Fruit fly (Drosophila melanogaster) whole organism: ENCODE data around the gene WASp.

ENCODE experiments used
- CG8478 ChIP-seq: fragments of >200 bp; optimal IDR thresholded peaks from 2 replicates; lab custom pipeline; 2018; ENCODE audit warnings: inconsistent platforms
- Dll ChIP-seq: fragments of >200 bp; optimal IDR thresholded peaks from 2 replicates; lab custom pipeline; 2017
- EcR ChIP-seq, 2 experiments: fragments of >200 bp; optimal IDR thresholded peaks; 2 replicates each; lab custom pipeline; 2017; ENCODE audit warnings: missing biosample characterization in 2 of 2, missing genetic modification characterization in 2 of 2, missing genetic modification reagents in 2 of 2
- pan ChIP-seq: fragments of >200 bp; optimal IDR thresholded peaks from 2 replicates; lab custom pipeline; 2017
- psq ChIP-seq: fragments of >200 bp; optimal IDR thresholded peaks from 2 replicates; lab custom pipeline; 2017
- usp ChIP-seq: fragments of >200 bp; optimal IDR thresholded peaks from 2 replicates; lab custom pipeline; 2017; ENCODE audit warnings: missing biosample characterization, missing genetic modification characterization, mixed read lengths

The WASp gene

DNA sequence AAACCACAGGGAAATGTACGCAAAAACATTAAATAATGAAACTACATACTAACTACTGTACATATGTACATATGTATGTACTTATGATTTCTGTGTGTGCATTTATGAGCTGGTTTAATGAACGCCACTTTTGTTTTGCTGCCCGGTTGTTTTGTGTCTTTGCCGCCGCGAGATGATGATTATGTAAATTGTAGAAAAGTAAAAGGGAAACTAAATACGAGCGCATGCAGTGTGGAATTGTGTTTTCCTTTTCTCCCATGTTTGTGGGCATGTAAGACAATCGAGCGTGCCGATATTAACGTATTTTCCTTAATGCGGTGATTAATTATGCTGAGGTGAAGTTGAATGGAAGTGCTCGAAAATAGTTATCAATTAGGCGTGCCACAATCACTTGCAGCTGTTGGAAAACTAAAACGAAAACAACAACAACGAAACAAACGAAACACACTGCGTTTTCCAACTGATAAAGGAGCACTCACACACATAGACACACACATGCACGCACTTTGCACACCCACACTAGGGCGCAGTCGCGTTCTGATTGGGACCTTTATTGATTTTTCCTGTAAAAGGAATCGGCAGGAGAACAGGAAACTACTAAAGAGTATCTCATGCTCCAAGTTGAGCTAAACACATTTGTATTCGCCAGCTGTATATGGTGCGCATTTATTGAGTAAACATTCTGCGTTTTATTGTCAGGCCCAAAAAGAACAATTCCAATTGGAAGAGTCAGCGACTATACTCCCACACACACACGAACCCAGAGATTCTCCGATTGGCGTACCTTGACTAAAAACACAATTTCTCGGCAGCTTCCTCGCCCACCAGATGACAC, 12.2 kb upstream of the WASp start:
- TF ChIP-seq usp (GFP tag; lab: Kevin White, UChicago) (no peak), pan (no peak), psq (no peak), EcR (GFP tag; optimal IDR thresholded peaks at IDR 0.05; lab: Kevin White, UChicago) (no peak), Dll (no peak), CG8478 (no peak)

- TF ChIP-seq pan, result no peak
- no peak for TF ChIP-seq Dll
- no peak for TF ChIP-seq EcR (GFP tag; optimal IDR thresholded peaks at IDR 0.05; lab: Kevin White, UChicago)
Observed at dm6 chr3R:28842431-28842830, 10.6 kb upstream of the WASp start.

DNA sequence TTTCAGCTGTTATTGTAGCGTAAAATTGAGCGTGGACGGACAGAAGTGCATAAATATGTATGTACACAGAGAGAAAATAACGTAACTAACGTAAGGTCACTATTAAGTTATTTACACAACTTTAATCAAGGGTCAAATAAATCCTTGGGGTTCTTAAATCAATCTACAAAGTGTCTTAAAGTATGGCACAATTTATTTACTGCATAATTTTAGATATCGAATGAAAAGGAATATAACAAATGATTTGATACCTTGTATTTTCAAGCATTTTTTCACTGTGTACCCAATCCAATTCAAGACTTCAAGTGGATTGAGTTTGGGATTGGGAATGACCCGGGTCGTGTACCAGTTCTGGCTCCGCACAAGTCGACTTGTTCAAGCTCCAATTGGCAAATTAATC, 10.1 kb upstream of the WASp start:
- TF ChIP-seq EcR (GFP tag; optimal IDR thresholded peaks at IDR 0.05; lab: Kevin White, UChicago) (no peak), Dll (no peak), psq (no peak), CG8478 (no peak), pan (no peak), usp (GFP tag; lab: Kevin White, UChicago) (no peak)

DNA sequence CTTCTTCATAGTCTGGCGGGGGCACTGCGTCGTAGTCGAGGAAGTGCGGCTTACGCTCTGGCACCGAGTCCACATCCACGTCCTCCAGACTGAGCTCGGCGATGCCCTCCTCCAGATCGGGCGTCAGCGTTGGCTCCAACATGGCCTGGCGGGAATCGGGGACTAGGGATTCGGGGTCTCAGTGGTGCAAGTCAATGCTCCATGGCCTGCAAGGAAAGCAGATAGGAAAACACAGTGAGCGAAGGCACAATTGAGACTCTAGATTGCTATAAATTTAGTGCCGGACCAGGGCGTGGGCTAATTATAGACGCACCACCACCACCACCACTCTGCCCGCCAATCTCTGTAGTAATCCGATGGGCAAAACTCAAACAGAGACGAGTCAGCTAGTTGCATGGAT, 8.8 kb upstream of the WASp start:
- TF ChIP-seq Dll, result no peak
- TF ChIP-seq CG8478, result no peak
- no peak for TF ChIP-seq pan
- no peak for TF ChIP-seq EcR (GFP tag; optimal IDR thresholded peaks at IDR 0.05; lab: Kevin White, UChicago)
- TF ChIP-seq usp (GFP tag; lab: Kevin White, UChicago), result no peak

DNA sequence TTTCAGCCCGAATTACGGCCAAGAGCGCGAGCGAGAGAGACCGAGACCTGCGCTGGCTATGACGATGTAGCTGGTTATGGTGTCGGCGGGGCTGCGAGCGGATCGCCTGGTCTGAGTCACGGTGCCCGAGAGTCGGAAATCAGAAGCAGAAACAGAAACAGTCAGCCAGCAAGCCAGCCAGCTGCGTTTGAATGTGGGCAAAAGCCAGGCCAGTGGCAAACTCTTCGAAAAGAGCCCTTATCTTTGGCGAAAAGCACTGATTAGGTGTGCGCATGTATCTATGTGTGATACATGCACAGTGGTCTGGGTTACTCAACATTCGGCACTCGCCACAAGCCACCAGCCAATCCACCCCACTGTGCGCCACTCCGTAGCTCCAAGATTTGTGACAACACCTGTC, 652 bp downstream of the WASp start:
- no peak for TF ChIP-seq EcR (GFP tag; optimal IDR thresholded peaks at IDR 0.05; lab: Kevin White, UChicago)
- no peak for TF ChIP-seq Dll
- TF ChIP-seq CG8478, result no peak
- no peak for TF ChIP-seq pan
- no peak for TF ChIP-seq psq
- TF ChIP-seq usp (GFP tag; lab: Kevin White, UChicago), result no peak

dm6 chr3R:28830746-28831145, 1.1 kb downstream of the WASp start:
- TF ChIP-seq Dll (no peak), pan (no peak), EcR (GFP tag; optimal IDR thresholded peaks at IDR 0.05; lab: Kevin White, UChicago) (no peak), CG8478 (no peak), psq (no peak), usp (GFP tag; lab: Kevin White, UChicago) (no peak)

- TF ChIP-seq usp (GFP tag; lab: Kevin White, UChicago) (no peak), EcR (GFP tag; optimal IDR thresholded peaks at IDR 0.05; lab: Kevin White, UChicago) (no peak), psq (no peak), pan (no peak), Dll (no peak), CG8478 (no peak)
Observed at dm6 chr3R:28829328-28829916, 2.4 kb downstream of the WASp start.

- no peak for TF ChIP-seq CG8478
- no peak for TF ChIP-seq Dll
Observed at dm6 chr3R:28827222-28827621, 4.6 kb downstream of the WASp start.

DNA sequence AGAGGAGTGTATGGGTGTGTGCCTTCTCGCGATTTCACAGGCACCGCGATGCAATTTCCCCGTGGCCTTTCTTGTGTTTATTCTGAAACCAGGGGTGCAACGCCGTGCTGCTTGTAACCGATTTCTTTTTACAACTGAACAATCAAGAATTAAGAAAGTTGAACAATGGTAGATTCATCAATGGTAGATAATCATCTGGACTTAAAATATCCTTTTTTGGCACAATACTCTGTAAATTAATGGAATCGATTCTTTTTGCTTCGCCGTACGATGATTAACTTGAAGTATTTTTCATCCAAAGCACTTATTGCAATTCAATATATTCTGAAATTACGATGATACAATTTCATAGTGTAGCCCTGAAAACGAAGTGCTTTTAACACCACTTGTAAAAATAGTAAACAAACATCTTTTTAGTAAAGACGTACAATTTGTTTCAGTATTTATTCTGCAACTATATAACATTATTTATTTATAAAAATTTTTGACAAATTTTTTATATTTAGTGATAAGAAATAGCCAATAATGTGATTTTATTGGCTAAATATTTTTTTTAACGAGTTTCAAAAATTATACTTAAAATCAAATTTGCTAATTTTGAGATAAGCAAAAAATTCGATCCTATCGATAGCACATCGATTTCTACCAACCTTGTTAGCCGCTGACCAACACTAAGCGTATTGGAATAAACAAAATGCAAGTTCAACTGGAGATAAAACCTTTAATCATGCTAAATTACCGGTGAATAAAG, 12.1 kb downstream of the WASp start, which contains the start of the genes CG1523 and CG1647:
CG1523 (minus strand) TSS at position 114 of the 751 bp plus-strand sequence.
CG1647 (plus strand) TSS at position 667 of the 751 bp plus-strand sequence.
- TF ChIP-seq EcR (GFP tag; optimal IDR thresholded peaks at IDR 0.05; lab: Kevin White, UChicago) (no peak), pan (no peak), usp (GFP tag; lab: Kevin White, UChicago) (no peak), Dll (no peak), psq (no peak)

DNA sequence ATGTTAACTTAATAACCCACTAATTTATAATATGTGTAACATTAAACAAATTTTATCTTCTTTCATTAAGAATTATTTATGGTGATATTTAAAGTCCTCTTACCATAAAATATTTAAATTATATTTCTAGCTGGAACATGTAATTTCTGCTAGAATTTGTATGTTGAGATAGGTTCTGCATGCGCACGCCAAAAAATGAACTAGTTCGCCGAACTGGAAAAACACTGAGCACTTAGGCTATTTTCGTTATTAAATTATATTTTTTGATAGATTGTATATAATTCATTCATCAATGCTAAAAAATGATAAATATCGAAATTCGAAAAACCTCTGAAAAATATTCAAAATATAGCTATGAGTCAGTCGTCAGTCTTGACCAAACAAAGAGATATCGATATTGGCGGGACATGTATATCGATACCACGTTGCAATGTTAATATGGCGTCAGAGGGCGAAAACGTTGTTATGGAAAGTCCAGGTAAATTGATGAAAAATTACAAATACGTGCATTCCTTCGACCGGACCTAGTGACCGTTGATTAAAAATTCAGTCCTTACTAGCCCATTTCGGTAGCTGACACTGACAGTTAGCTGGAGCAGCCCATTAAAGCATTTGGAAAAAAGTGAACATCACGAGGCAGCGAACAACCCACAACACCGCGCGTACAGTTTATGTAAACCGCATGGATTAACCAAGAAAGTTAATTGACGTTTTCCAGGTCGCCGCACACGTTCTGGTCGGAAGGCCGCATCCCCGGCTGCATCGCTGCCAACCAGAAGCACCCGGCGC, 20.0 kb downstream of the WASp start, which contains the start of gene Prp39:
Prp39 (plus strand) TSS at position 426 of the 789 bp plus-strand sequence.
- TF ChIP-seq pan (no peak), CG8478 (no peak), EcR (GFP tag; optimal IDR thresholded peaks at IDR 0.05; lab: Kevin White, UChicago) (no peak), Dll (no peak)

dm6 chr3R:28810942-28811676, 20.7 kb downstream of the WASp start, which contains the start of gene wdn:
wdn (minus strand) TSS chr3R:28811337.
- TF ChIP-seq CG8478, result no peak
- no peak for TF ChIP-seq Dll
- TF ChIP-seq psq, result no peak

- no peak for TF ChIP-seq psq
- no peak for TF ChIP-seq pan
- TF ChIP-seq EcR (GFP tag; optimal IDR thresholded peaks at IDR 0.05; lab: Kevin White, UChicago), result no peak
- TF ChIP-seq CG8478, result no peak
- TF ChIP-seq Dll, result no peak
- TF ChIP-seq usp (GFP tag; lab: Kevin White, UChicago), result no peak
Observed at dm6 chr3R:28806402-28806801, 25.4 kb downstream of the WASp start, which contains the start of gene CheB98a. CheB98a (plus strand) TSS chr3R:28806702.
